Worm (Caenorhabditis elegans) whole organism, L4 larva: ENCODE results near the gene F57C2.5.

Experiments used
- D1046.2 ChIP-seq: fragments of 200-800 bp; sonication (Bioruptor generic); IDR thresholded peaks from 2 replicates; pipeline ENCODE4 v1.3.6; 2022; ENCODE audit warnings: missing genetic modification characterization, missing compliant biosample characterization
- F49E8.2 ChIP-seq: sonication (generic microtip); optimal IDR thresholded peaks from 2 replicates; lab custom pipeline; 2016; ENCODE audit warnings: missing compliant biosample characterization, mild to moderate bottlenecking, missing genetic modification characterization, borderline replicate concordance
- R02D3.7 ChIP-seq: fragments of 150-350 bp; sonication (generic microtip); optimal IDR thresholded peaks from 3 replicates; lab custom pipeline; 2014; ENCODE audit warnings: missing biosample characterization, missing genetic modification characterization
- T20F7.1 ChIP-seq: fragments of 200-800 bp; sonication (Bioruptor generic); optimal IDR thresholded peaks from 2 replicates; lab custom pipeline; 2018; ENCODE audit warnings: mild to moderate bottlenecking, missing genetic modification characterization, missing compliant biosample characterization
- hlh-11 ChIP-seq: fragments of 200-800 bp; sonication (Bioruptor generic); optimal IDR thresholded peaks from 2 replicates; lab custom pipeline; 2018; ENCODE audit warnings: mild to moderate bottlenecking, missing genetic modification characterization, missing compliant biosample characterization
- lin-38 ChIP-seq: fragments of 200-800 bp; sonication (Bioruptor generic); IDR thresholded peaks from 2 replicates; pipeline ENCODE4 v1.3.6; 2022; ENCODE audit warnings: missing genetic modification reagents, missing genetic modification characterization, missing compliant biosample characterization
- mdl-1 ChIP-seq, 2 experiments: fragments of 150-350 bp in 1 of 2; sonication (generic microtip) in 1 of 2; optimal IDR thresholded peaks; 2 replicates each; lab custom pipeline; 2014 to 2017; ENCODE audit warnings: missing biosample characterization in 2 of 2, missing genetic modification characterization in 2 of 2
- nhr-25 ChIP-seq: sonication (generic microtip); optimal IDR thresholded peaks from 2 replicates; lab custom pipeline; 2017; ENCODE audit warnings: missing genetic modification characterization, mild to moderate bottlenecking, missing compliant biosample characterization, antibody characterized with exemption, moderate library complexity, borderline replicate concordance; ENCODE audit not compliant: insufficient read depth
- zag-1 ChIP-seq: fragments of 150-350 bp; optimal IDR thresholded peaks from 2 replicates; lab custom pipeline; 2014; ENCODE audit warnings: missing biosample characterization, missing genetic modification characterization
- zip-2 ChIP-seq: fragments of 150-350 bp; optimal IDR thresholded peaks from 2 replicates; lab custom pipeline; 2014; ENCODE audit warnings: missing biosample characterization, missing genetic modification characterization

DNA sequence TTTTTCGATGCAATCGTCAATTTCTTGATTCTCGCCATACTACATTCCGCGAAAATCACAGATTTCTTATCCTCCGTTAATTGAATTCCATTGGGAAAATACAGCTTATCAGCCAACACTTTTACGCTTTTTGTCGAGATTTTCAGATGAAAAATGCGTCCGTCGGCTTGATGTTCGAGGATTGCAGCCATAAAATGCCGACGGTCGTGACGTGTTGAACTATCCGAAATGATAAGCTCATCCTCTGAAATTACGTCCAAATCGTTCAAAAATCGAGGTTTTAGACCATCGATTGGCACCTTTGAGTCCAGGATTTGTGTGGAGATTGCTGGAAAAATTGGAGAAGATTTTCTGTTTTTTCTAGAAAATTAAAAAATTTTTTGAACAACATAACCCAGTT lies 935 bp downstream of the F57C2.5 start:
- TF ChIP-seq zag-1 (tag; lab: Kevin White, UChicago) = no peak
- no peak for TF ChIP-seq lin-38 (GFP tag; lab: Robert Waterston, UW)
- no peak for TF ChIP-seq T20F7.1 (GFP tag; lab: Kevin White, UChicago)
- TF ChIP-seq D1046.2 = no peak
- TF ChIP-seq hlh-11 (tag; lab: Kevin White, UChicago) = no peak
- TF ChIP-seq nhr-25 (tag; lab: Kevin White, UChicago) = no peak
- no peak for TF ChIP-seq zip-2 (tag; lab: Kevin White, UChicago)
- TF ChIP-seq F49E8.2 (tag; lab: Kevin White, UChicago) = no peak
- no peak for TF ChIP-seq mdl-1 (tag; optimal IDR thresholded peaks at IDR 0.05; lab: Kevin White, UChicago)
- no peak for TF ChIP-seq R02D3.7 (tag; lab: Kevin White, UChicago)
